Worm (Caenorhabditis elegans) whole organism, mixed stage, embryonic: ENCODE results near the gene him-18.

ENCODE experiments used
- M03D4.4 ChIP-seq: sonication (generic microtip); optimal IDR thresholded peaks from 2 replicates; lab custom pipeline; 2017; ENCODE audit warnings: mild to moderate bottlenecking, missing genetic modification characterization, missing compliant biosample characterization
- bed-3 ChIP-seq: fragments of 200-800 bp; sonication (Bioruptor generic); optimal IDR thresholded peaks from 3 replicates; lab custom pipeline; 2018; ENCODE audit warnings: mild to moderate bottlenecking, missing genetic modification characterization, moderate library complexity, missing compliant biosample characterization
- blmp-1 ChIP-seq: fragments of 150-350 bp; optimal IDR thresholded peaks from 2 replicates; lab custom pipeline; 2014; ENCODE audit warnings: missing biosample characterization, missing genetic modification characterization
- ceh-39 ChIP-seq: fragments of 150-350 bp; optimal IDR thresholded peaks from 2 replicates; lab custom pipeline; 2014; ENCODE audit warnings: missing biosample characterization, missing genetic modification characterization
- ceh-43 ChIP-seq: fragments of 200-800 bp; sonication (Bioruptor generic); optimal IDR thresholded peaks from 2 replicates; lab custom pipeline; 2018; ENCODE audit warnings: mild to moderate bottlenecking, missing genetic modification characterization, moderate library complexity, missing compliant biosample characterization
- ceh-83 ChIP-seq: fragments of 200-800 bp; sonication (Bioruptor generic); optimal IDR thresholded peaks from 2 replicates; lab custom pipeline; 2018; ENCODE audit warnings: mild to moderate bottlenecking, missing genetic modification characterization, missing compliant biosample characterization
- ces-1 ChIP-seq: fragments of 150-350 bp; optimal IDR thresholded peaks from 2 replicates; lab custom pipeline; 2014; ENCODE audit warnings: missing biosample characterization, missing genetic modification reagents, missing genetic modification characterization
- cnd-1 ChIP-seq: fragments of 200-800 bp; sonication (Bioruptor generic); optimal IDR thresholded peaks from 2 replicates; lab custom pipeline; 2018; ENCODE audit warnings: mild to moderate bottlenecking, missing genetic modification characterization, missing compliant biosample characterization
- drap-1 ChIP-seq: fragments of 200-800 bp; sonication (Bioruptor generic); optimal IDR thresholded peaks from 3 replicates; lab custom pipeline; 2018; ENCODE audit warnings: mild to moderate bottlenecking, missing genetic modification characterization, missing compliant biosample characterization
- elt-1 ChIP-seq: sonication (generic microtip); optimal IDR thresholded peaks from 2 replicates; lab custom pipeline; 2017; ENCODE audit warnings: missing genetic modification characterization, mild to moderate bottlenecking, missing compliant biosample characterization, antibody characterized with exemption, moderate library complexity, borderline replicate concordance; ENCODE audit not compliant: insufficient read depth
- elt-3 ChIP-seq: fragments of 150-350 bp; optimal IDR thresholded peaks from 2 replicates; lab custom pipeline; 2014; ENCODE audit warnings: missing biosample characterization, missing genetic modification characterization
- flh-1 ChIP-seq: fragments of 200-800 bp; sonication (Bioruptor generic); optimal IDR thresholded peaks from 2 replicates; lab custom pipeline; 2018; ENCODE audit warnings: mild to moderate bottlenecking, missing genetic modification characterization, moderate library complexity, missing compliant biosample characterization
- ham-2 ChIP-seq: fragments of 200-800 bp; sonication (Bioruptor generic); optimal IDR thresholded peaks from 2 replicates; lab custom pipeline; 2018; ENCODE audit warnings: mild to moderate bottlenecking, missing genetic modification characterization, missing compliant biosample characterization
- hlh-1 ChIP-seq: fragments of 150-350 bp; optimal IDR thresholded peaks from 2 replicates; lab custom pipeline; 2014; ENCODE audit warnings: missing biosample characterization, missing genetic modification reagents, missing genetic modification characterization
- lin-13 ChIP-seq: fragments of 150-350 bp; optimal IDR thresholded peaks from 2 replicates; lab custom pipeline; 2014; ENCODE audit warnings: missing biosample characterization, missing genetic modification characterization
- lin-32 ChIP-seq: fragments of 200-800 bp; sonication (Bioruptor generic); optimal IDR thresholded peaks from 2 replicates; lab custom pipeline; 2018; ENCODE audit warnings: mild to moderate bottlenecking, missing genetic modification characterization, missing compliant biosample characterization
- lsy-2 ChIP-seq: fragments of 150-350 bp; optimal IDR thresholded peaks from 2 replicates; lab custom pipeline; 2014; ENCODE audit warnings: missing biosample characterization, missing genetic modification characterization
- mab-5 ChIP-seq: fragments of 150-350 bp; optimal IDR thresholded peaks from 2 replicates; lab custom pipeline; 2014; ENCODE audit warnings: missing biosample characterization, missing genetic modification characterization
- mep-1 ChIP-seq: fragments of 150-350 bp; optimal IDR thresholded peaks from 2 replicates; lab custom pipeline; 2017; ENCODE audit warnings: missing biosample characterization, missing genetic modification reagents, missing genetic modification characterization, inconsistent platforms
- mls-2 ChIP-seq: sonication (generic microtip); optimal IDR thresholded peaks from 2 replicates; lab custom pipeline; 2016; ENCODE audit warnings: mild to moderate bottlenecking, missing genetic modification characterization, moderate library complexity, missing compliant biosample characterization
- nhr-12 ChIP-seq: fragments of 150-350 bp; optimal IDR thresholded peaks from 2 replicates; lab custom pipeline; 2014; ENCODE audit warnings: missing biosample characterization, missing genetic modification characterization
- nhr-2 ChIP-seq: fragments of 150-350 bp; optimal IDR thresholded peaks from 2 replicates; lab custom pipeline; 2014; ENCODE audit warnings: missing biosample characterization, missing genetic modification characterization
- nhr-237 ChIP-seq: fragments of 150-350 bp; optimal IDR thresholded peaks from 2 replicates; lab custom pipeline; 2014; ENCODE audit warnings: missing biosample characterization, missing genetic modification characterization
- nhr-28 ChIP-seq: fragments of 150-350 bp; optimal IDR thresholded peaks from 2 replicates; lab custom pipeline; 2014; ENCODE audit warnings: missing biosample characterization, missing genetic modification characterization
- nhr-76 ChIP-seq: sonication (generic microtip); optimal IDR thresholded peaks from 2 replicates; lab custom pipeline; 2017; ENCODE audit warnings: missing biosample characterization, missing genetic modification characterization
- pha-4 ChIP-seq: fragments of 150-350 bp; optimal IDR thresholded peaks from 2 replicates; lab custom pipeline; 2018; ENCODE audit warnings: missing biosample characterization, missing genetic modification reagents, missing genetic modification characterization
- sem-2 ChIP-seq: fragments of 200-800 bp; sonication (Bioruptor generic); optimal IDR thresholded peaks from 2 replicates; lab custom pipeline; 2018; ENCODE audit warnings: mild to moderate bottlenecking, missing genetic modification characterization, missing compliant biosample characterization
- snpc-4 ChIP-seq: fragments of 150-350 bp; optimal IDR thresholded peaks from 2 replicates; lab custom pipeline; 2014; ENCODE audit warnings: missing biosample characterization, missing genetic modification characterization
- sptf-1 ChIP-seq: sonication (generic microtip); optimal IDR thresholded peaks from 2 replicates; lab custom pipeline; 2017; ENCODE audit warnings: mild to moderate bottlenecking, missing genetic modification characterization, moderate library complexity, missing compliant biosample characterization
- tbx-8 ChIP-seq: fragments of 200-800 bp; sonication (Bioruptor generic); optimal IDR thresholded peaks from 2 replicates; lab custom pipeline; 2018; ENCODE audit warnings: mild to moderate bottlenecking, missing genetic modification characterization, moderate library complexity, missing compliant biosample characterization
- unc-120 ChIP-seq: sonication (generic microtip); optimal IDR thresholded peaks from 2 replicates; lab custom pipeline; 2017; ENCODE audit warnings: missing genetic modification characterization, missing compliant biosample characterization; ENCODE audit not compliant: poor library complexity, severe bottlenecking
- unc-39 ChIP-seq: fragments of 150-350 bp; optimal IDR thresholded peaks from 2 replicates; lab custom pipeline; 2014; ENCODE audit warnings: missing biosample characterization, missing genetic modification characterization
- unc-62 ChIP-seq: fragments of 150-350 bp; optimal IDR thresholded peaks from 2 replicates; lab custom pipeline; 2014; ENCODE audit warnings: missing biosample characterization, missing genetic modification reagents, missing genetic modification characterization
- zip-8 ChIP-seq: fragments of 150-350 bp; optimal IDR thresholded peaks from 2 replicates; lab custom pipeline; 2014; ENCODE audit warnings: missing biosample characterization, missing genetic modification characterization
- ztf-11 ChIP-seq: fragments of 150-350 bp; optimal IDR thresholded peaks from 2 replicates; lab custom pipeline; 2014; ENCODE audit warnings: missing biosample characterization, missing genetic modification characterization

him-18 gene

ce11 chrIII:4666753-4667400, 48.1 kb downstream of the him-18 start:
- TF ChIP-seq elt-3 = no peak
- TF ChIP-seq tbx-8 (GFP tag; lab: Kevin White, UChicago) = no peak
- peak; percentile 96 for TF ChIP-seq unc-120
- TF ChIP-seq nhr-76 (tag; lab: Kevin White, UChicago) = no peak
- TF ChIP-seq lin-32 = no peak
- TF ChIP-seq ces-1 (GFP tag; lab: Kevin White, UChicago) = peak; percentile 55
- no peak for TF ChIP-seq sem-2 (GFP tag; lab: Kevin White, UChicago)
- TF ChIP-seq nhr-237 (tag; lab: Kevin White, UChicago) = no peak
- no peak for TF ChIP-seq snpc-4 (tag; lab: Kevin White, UChicago)
- TF ChIP-seq cnd-1 (tag; lab: Kevin White, UChicago) = peak; percentile 47
- TF ChIP-seq sptf-1 (tag; lab: Kevin White, UChicago) = peak; percentile 42
- TF ChIP-seq hlh-1 = peak; percentile 84
- peak; percentile 53 for TF ChIP-seq drap-1
- TF ChIP-seq nhr-12 (tag; lab: Kevin White, UChicago) = peak; percentile 1
- no peak for TF ChIP-seq mab-5 (tag; lab: Kevin White, UChicago)
- no peak for TF ChIP-seq ztf-11 (tag; lab: Kevin White, UChicago)
- no peak for TF ChIP-seq bed-3 (GFP tag; lab: Kevin White, UChicago)
- TF ChIP-seq ham-2 (GFP tag; lab: Kevin White, UChicago) = peak; percentile 62
- TF ChIP-seq unc-62 = peak; percentile 73
- no peak for TF ChIP-seq nhr-2 (tag; lab: Kevin White, UChicago)
- peak; percentile 41 for TF ChIP-seq mep-1 (tag; lab: Kevin White, UChicago)
- peak; percentile 27 for TF ChIP-seq pha-4 (tag; lab: Kevin White, UChicago)
- TF ChIP-seq unc-39 = no peak
- TF ChIP-seq lin-13 (tag; lab: Kevin White, UChicago) = peak; percentile 54
- peak; percentile 3 for TF ChIP-seq ceh-39
- TF ChIP-seq ceh-83 = no peak
- TF ChIP-seq mls-2 (tag; lab: Kevin White, UChicago) = no peak
- TF ChIP-seq elt-1 (tag; lab: Kevin White, UChicago) = no peak
- TF ChIP-seq blmp-1 (tag; lab: Kevin White, UChicago) = no peak
- TF ChIP-seq lsy-2 (tag; lab: Kevin White, UChicago) = peak; percentile 41
- no peak for TF ChIP-seq zip-8 (tag; lab: Kevin White, UChicago)
- no peak for TF ChIP-seq flh-1 (GFP tag; lab: Kevin White, UChicago)
- no peak for TF ChIP-seq nhr-28 (tag; lab: Kevin White, UChicago)
- TF ChIP-seq ceh-43 (GFP tag; lab: Kevin White, UChicago) = peak; percentile 40
- TF ChIP-seq M03D4.4 (tag; lab: Kevin White, UChicago) = peak; percentile 38

- TF ChIP-seq nhr-28 (tag; lab: Kevin White, UChicago) = no peak
- TF ChIP-seq blmp-1 (tag; lab: Kevin White, UChicago) = no peak
- no peak for TF ChIP-seq tbx-8 (GFP tag; lab: Kevin White, UChicago)
- TF ChIP-seq hlh-1 = no peak
- no peak for TF ChIP-seq zip-8 (tag; lab: Kevin White, UChicago)
- TF ChIP-seq nhr-237 (tag; lab: Kevin White, UChicago) = no peak
- no peak for TF ChIP-seq ztf-11 (tag; lab: Kevin White, UChicago)
- no peak for TF ChIP-seq unc-120
- TF ChIP-seq lin-32 = no peak
Measured at ce11 chrIII:4665272-4665671, 49.7 kb downstream of the him-18 start, which contains the start of gene T23F11.4. TSS of gene T23F11.4 (minus strand) at chrIII:4665372.
